Worm (Caenorhabditis elegans): Measurements from ENCODE around the gene rsp-1.

DNA sequence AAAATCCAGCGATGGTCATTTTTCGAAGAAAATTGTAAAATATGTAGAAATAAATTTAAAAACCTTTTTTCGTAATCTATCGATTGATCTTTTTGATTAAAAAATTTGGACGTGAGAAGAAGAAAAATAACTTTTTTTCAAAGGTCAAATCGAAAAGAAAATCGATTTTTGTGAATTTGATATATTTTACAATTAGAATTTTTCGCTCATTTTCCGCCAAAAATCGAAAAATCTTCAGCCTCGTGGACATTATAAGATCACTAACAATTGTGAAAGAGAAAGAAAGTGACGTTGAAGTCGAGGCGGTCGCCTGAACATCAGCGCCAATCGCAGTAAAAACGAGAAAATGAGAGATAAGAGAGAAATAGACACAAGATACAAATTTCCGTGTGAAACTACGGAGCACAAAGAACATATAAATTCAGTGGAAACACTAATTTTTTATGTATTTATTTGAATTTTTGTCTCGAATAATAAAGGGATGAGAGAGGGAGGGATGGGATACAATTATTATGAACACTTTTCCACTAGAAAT lies 16.5 kb downstream of the rsp-1 start, which contains the start of gene cisd-1:
- TF ChIP-seq ztf-4 (tag; optimal IDR thresholded peaks at IDR 0.05) (no peak), nhr-11 (tag; optimal IDR thresholded peaks at IDR 0.05) (no peak), ama-1 (optimal IDR thresholded peaks at IDR 0.05) (no peak), pqm-1 (tag; optimal IDR thresholded peaks at IDR 0.05) (no peak), ceh-82 (tag; optimal IDR thresholded peaks at IDR 0.05) (no peak)
